Fruit fly (Drosophila melanogaster) Kc167 (cell line): ENCODE measurements around the gene Ir94h.

Experiments used
- Myc ChIP-seq: fragments of >200 bp; optimal IDR thresholded peaks from 2 replicates; lab custom pipeline; 2017; ENCODE audit warnings: missing external identifiers
- Sin3A ChIP-seq: fragments of >200 bp; optimal IDR thresholded peaks from 2 replicates; lab custom pipeline; 2018; ENCODE audit warnings: missing external identifiers
- h ChIP-seq: fragments of >200 bp; optimal IDR thresholded peaks from 3 replicates; lab custom pipeline; 2018; ENCODE audit warnings: missing external identifiers
- insv ChIP-seq: fragments of >200 bp; optimal IDR thresholded peaks from 3 replicates; lab custom pipeline; 2018; ENCODE audit warnings: missing external identifiers
- psq ChIP-seq: fragments of >200 bp; optimal IDR thresholded peaks from 2 replicates; lab custom pipeline; 2017; ENCODE audit warnings: missing external identifiers
- ttk ChIP-seq: sonication (Bioruptor generic); optimal IDR thresholded peaks from 2 replicates; lab custom pipeline; 2017; ENCODE audit warnings: missing external identifiers

Ir94h gene

dm6 chr3R:23530886-23531285, 43.6 kb downstream of the Ir94h start, which contains the start of gene CG10175:
Gene CG10175 (minus strand): TSS chr3R:23530986.
- TF ChIP-seq psq (lab: Kevin White, UChicago), result no peak

- no peak for TF ChIP-seq h (lab: Kevin White, UChicago)
- TF ChIP-seq Myc (lab: Kevin White, UChicago), result no peak
- TF ChIP-seq insv (lab: Kevin White, UChicago), result no peak
Observed at dm6 chr3R:23534609-23535008, 47.3 kb downstream of the Ir94h start, which contains the start of gene Ugt303B3. Gene Ugt303B3 (minus strand): TSS chr3R:23534767.

- TF ChIP-seq Sin3A, result no peak
- no peak for TF ChIP-seq insv (lab: Kevin White, UChicago)
- no peak for TF ChIP-seq ttk (lab: Kevin White, UChicago)
- no peak for TF ChIP-seq h (lab: Kevin White, UChicago)
- TF ChIP-seq psq (lab: Kevin White, UChicago), result no peak
- TF ChIP-seq Myc (lab: Kevin White, UChicago), result no peak
Observed at dm6 chr3R:23536610-23537009, 49.3 kb downstream of the Ir94h start, which contains the start of gene Ugt303B1. Gene Ugt303B1 (minus strand): TSS chr3R:23536710.

- TF ChIP-seq h (lab: Kevin White, UChicago) (no peak), insv (lab: Kevin White, UChicago) (no peak), Myc (lab: Kevin White, UChicago) (no peak), Sin3A (no peak), ttk (lab: Kevin White, UChicago) (no peak), psq (lab: Kevin White, UChicago) (no peak)
Observed at dm6 chr3R:23538719-23539145, 51.4 kb downstream of the Ir94h start, which contains the start of gene Ugt303B2. Gene Ugt303B2 (minus strand): TSS chr3R:23538908.
